Fruit fly (Drosophila melanogaster) whole organism: ENCODE results near the gene Polr3D.

Source experiments
- CG8478 ChIP-seq: fragments of >200 bp; optimal IDR thresholded peaks from 2 replicates; lab custom pipeline; 2018; ENCODE audit warnings: inconsistent platforms
- Dll ChIP-seq: fragments of >200 bp; optimal IDR thresholded peaks from 2 replicates; lab custom pipeline; 2017
- EcR ChIP-seq, 2 experiments: fragments of >200 bp; optimal IDR thresholded peaks; 2 replicates each; lab custom pipeline; 2017; ENCODE audit warnings: missing biosample characterization in 2 of 2, missing genetic modification characterization in 2 of 2, missing genetic modification reagents in 2 of 2
- pan ChIP-seq: fragments of >200 bp; optimal IDR thresholded peaks from 2 replicates; lab custom pipeline; 2017
- psq ChIP-seq: fragments of >200 bp; optimal IDR thresholded peaks from 2 replicates; lab custom pipeline; 2017
- usp ChIP-seq: fragments of >200 bp; optimal IDR thresholded peaks from 2 replicates; lab custom pipeline; 2017; ENCODE audit warnings: missing biosample characterization, missing genetic modification characterization, mixed read lengths

The Polr3D gene

DNA sequence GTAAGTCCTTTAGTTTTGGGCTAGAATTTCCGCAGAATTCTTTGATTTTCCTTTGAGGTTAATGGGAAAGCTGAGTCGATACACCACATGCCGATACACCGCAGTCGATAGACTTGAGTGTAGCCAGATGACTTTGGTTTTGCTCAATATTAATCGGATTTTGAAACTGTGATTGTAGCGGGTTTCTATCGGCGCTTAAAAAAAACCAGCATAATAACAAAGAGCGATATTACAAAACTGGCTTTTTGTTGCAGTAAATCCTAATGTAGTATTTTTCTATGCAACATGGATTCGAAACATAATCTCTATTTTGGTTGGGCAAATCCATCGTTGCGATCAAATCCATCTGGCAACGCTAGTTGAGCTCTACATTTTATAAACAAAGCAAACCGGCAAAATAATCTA, at the start of gene Polr3D, which contains the start of gene mus304:
TSS of gene Polr3D (minus strand) at position 116 of the 405 bp plus-strand sequence.
TSS of gene mus304 (plus strand) at position 356 of the 405 bp plus-strand sequence.
- TF ChIP-seq Dll (lab: Kevin White, UChicago) (no peak), pan (no peak)

DNA sequence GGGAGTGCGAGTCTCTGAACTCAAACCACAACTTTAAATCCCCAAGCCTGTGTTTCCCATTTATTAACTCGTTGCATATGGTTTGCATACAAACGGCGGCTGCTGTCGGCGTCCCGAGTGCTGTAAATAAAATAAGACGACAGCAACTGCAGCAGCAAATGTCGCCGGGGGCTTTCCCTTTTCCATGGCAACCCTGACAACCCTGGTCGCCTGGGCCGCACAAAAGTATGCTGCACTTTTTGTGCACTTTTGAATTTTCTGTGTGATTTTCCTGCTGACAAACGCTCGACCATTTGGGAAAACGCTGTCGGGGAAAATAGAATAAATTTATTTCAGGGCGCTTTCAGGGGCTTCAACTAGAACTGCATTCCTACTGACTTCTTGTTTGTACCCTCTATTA, 44.8 kb upstream of the Polr3D start:
- no peak for TF ChIP-seq usp (GFP tag; lab: Kevin White, UChicago)

DNA sequence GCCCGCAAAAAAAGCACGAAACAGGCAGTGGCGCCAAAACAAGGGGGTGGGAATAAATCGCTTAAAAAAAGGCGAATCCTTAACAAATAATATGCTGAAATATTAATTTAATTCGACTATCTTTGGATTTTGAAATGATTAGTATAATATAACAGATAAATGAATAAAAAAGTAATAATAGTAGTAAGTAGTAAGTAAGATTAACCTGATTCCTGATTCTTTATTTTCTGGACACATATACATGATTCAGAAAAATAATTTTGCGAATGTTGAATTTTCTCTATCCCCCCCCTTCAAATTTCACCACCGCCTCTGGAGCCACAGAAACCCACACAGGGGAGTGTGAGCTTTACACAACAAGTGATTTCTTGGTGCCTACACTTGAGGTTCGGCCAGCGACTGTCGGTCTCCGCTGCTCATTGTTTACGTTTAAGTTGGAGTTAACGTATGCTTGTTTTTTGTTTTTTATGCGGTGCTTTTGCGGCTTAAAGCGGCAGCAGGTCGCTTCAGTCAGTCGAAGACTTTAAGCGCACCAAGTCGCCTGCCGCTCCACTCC, 39.1 kb upstream of the Polr3D start, which contains the start of gene CG7330:
TSS of gene CG7330 (plus strand) at position 506 of the 556 bp plus-strand sequence.
- no peak for TF ChIP-seq EcR (GFP tag; optimal IDR thresholded peaks at IDR 0.05; lab: Kevin White, UChicago)
- no peak for TF ChIP-seq CG8478
- no peak for TF ChIP-seq Dll (lab: Kevin White, UChicago)
- no peak for TF ChIP-seq usp (GFP tag; lab: Kevin White, UChicago)
- no peak for TF ChIP-seq pan
- no peak for TF ChIP-seq psq (lab: Kevin White, UChicago)

DNA sequence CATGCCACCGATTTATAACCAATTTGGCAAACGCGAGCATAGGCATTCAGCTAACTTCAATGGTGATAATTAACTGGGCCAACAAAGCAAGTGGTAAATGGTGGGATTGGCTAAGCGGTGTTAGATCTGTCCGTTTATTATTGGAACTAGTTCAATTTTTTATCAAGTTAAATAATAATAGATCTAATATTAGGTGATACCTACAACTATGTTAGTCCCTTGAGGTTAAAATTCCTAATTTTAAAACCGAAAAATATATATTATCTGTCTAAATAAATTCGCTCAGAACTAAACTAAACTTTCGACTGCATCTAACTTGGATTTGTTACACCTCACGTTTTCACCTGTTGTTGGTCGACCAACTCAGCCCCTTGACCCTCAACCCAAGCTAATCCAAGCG, 38.2 kb upstream of the Polr3D start:
- TF ChIP-seq psq (lab: Kevin White, UChicago) (no peak), CG8478 (no peak), pan (no peak), EcR (GFP tag; optimal IDR thresholded peaks at IDR 0.05; lab: Kevin White, UChicago) (no peak), Dll (lab: Kevin White, UChicago) (no peak), usp (GFP tag; lab: Kevin White, UChicago) (no peak)

DNA sequence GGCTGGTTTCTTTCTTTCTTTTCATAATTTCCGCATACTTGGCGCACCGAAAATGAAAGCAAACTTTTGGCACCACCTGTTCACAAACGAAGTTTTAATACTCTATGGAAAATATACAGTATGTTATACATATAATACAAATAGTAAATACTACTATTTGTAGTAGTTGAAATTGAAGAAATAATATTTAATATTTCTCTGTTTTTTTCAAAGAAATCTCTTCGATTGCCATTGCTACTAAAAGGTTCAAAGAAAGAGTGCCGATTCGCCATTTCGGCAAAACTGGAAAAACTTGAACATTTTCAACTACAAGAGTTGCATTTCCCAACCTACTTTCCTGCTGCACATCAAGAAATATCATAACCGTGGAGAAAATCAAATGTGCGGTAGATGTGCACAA, 37.5 kb upstream of the Polr3D start:
- TF ChIP-seq CG8478 (no peak), psq (lab: Kevin White, UChicago) (no peak), Dll (lab: Kevin White, UChicago) (no peak), EcR (GFP tag; optimal IDR thresholded peaks at IDR 0.05; lab: Kevin White, UChicago) (no peak), pan (no peak), usp (GFP tag; lab: Kevin White, UChicago) (no peak)

DNA sequence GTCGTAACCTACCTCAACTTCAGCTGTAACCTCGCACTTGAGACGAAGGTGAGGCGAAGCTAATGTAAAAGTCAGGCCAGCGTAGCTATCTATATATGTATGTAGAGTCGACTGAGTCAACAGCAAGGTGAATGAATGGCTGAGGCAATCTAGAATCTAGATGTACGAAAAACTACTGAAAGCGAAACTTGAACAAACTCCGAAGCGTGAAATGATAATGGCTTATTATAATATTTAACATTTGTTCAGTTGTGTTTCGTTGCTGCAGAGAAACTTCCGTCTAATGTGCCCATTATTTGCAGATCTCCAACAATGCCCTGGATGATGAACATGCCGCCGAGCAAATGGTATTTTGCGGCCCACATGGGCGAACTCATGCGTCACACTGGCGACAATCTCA, 35.2 kb upstream of the Polr3D start:
- no peak for TF ChIP-seq Dll (lab: Kevin White, UChicago)
- TF ChIP-seq CG8478: no peak
- TF ChIP-seq EcR (GFP tag; optimal IDR thresholded peaks at IDR 0.05; lab: Kevin White, UChicago): no peak
- no peak for TF ChIP-seq pan
- no peak for TF ChIP-seq usp (GFP tag; lab: Kevin White, UChicago)
- TF ChIP-seq psq (lab: Kevin White, UChicago): no peak

DNA sequence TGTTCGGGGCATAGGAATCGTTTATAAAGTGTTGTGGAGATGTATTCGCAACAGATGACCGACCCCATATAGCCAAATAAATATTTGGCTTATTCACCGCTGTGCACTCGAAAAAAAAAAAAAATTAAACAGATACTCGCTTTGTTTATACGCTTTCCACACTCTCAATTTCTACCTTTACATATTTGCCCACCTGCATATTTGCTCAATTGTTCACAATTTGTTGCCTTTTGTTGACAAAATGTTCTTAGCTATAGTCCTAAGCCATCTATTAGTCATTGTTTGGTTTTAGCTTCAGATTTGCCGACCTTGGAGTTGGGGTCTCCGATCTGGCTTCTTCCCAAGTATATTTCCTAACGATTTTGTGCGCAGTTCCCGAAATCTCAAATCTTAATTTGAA, 33.6 kb upstream of the Polr3D start:
- TF ChIP-seq Dll (lab: Kevin White, UChicago) (no peak), pan (no peak), EcR (GFP tag; optimal IDR thresholded peaks at IDR 0.05; lab: Kevin White, UChicago) (no peak), psq (lab: Kevin White, UChicago) (no peak), CG8478 (no peak), usp (GFP tag; lab: Kevin White, UChicago) (no peak)

DNA sequence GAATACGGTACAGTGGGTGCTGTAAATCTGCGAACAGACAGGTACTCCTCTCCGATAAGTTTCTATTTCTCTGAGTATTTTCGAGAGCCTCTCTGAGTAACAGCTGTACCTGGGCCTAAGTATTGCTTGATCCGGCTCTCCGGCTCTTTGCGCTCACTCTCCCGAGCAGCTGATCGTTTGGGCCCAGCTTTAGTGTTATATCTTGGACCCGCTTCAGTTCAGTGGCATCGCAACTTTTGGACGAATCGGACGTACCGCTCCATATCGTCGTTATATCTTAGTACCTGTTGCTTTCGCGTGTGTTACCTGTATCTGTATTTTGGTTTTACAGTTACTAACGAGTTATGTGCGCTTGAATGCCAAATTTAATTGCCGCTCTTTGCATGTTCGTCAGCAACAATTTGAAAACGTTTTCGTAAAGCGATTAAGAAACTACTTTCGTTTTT, 29.8 kb upstream of the Polr3D start, which contains the start of gene geko:
TSS of gene geko (plus strand) at position 219 of the 446 bp plus-strand sequence.
- TF ChIP-seq CG8478 (no peak), EcR (GFP tag; optimal IDR thresholded peaks at IDR 0.05; lab: Kevin White, UChicago) (peak in 1 of 2 experiments; percentile 56)

DNA sequence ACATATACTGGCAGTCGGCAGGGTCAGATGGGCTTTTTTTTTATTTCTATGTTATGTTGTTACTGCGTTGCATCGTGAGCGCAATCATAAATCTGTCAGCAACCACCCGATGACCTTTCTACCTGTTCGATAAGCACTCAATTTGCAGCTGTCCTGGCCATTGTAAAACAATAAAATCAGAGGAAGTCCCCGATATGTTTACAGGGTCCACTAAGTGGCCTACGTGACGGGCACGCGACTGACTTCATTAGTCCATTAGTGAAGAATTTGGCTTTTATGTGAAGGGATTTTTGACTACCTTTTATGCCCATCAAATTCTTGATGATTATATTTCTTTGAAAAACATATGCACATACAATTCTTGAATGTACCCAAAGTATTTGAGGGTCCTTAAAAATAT, 28.9 kb upstream of the Polr3D start:
- no peak for TF ChIP-seq usp (GFP tag; lab: Kevin White, UChicago)
- no peak for TF ChIP-seq CG8478
- TF ChIP-seq psq (lab: Kevin White, UChicago): no peak
- TF ChIP-seq EcR (GFP tag; optimal IDR thresholded peaks at IDR 0.05; lab: Kevin White, UChicago): no peak
- no peak for TF ChIP-seq Dll (lab: Kevin White, UChicago)
- no peak for TF ChIP-seq pan

DNA sequence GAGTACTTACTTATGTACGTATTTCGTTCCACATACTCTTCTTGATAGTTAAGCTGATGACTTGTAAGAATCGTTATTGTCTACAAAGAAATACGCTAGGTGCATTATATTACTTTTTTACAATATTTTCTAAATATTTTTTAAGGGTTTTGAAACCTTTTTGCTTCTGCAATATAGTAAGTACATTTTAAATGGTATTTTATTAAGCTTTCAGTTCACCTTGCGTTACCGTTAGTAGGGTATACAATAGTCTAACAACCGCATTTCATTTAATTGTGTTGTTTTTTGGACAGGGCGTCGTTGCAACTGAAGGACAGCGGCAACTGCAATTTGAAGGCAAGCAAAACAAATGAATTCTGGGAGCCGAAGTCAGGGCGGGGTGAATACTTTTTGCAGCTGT, 27.8 kb upstream of the Polr3D start:
- TF ChIP-seq pan (no peak), EcR (GFP tag; optimal IDR thresholded peaks at IDR 0.05; lab: Kevin White, UChicago) (no peak), Dll (lab: Kevin White, UChicago) (no peak), usp (GFP tag; lab: Kevin White, UChicago) (no peak), psq (lab: Kevin White, UChicago) (no peak), CG8478 (no peak)

DNA sequence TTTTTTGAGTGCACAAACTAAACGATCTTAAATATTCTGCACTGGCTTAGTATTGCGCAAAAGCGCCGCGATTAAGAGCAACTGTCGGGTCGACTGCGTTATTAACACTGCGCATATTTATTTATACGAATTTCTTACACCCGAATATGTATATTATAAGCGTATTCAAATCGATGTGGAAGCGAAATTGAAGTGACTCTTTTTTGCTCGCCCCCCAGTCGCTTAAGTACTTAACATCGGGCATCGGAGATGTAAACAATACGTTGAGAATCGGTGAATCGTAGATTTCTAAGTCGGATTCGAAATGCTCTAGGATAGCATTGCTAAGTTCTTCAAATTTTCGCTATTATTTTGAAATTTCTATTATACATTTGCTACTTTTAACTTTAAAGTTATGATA, 23.2 kb upstream of the Polr3D start, which contains the start of gene Cyp312a1:
TSS of gene Cyp312a1 (minus strand) at position 101 of the 400 bp plus-strand sequence.
- TF ChIP-seq usp (GFP tag; lab: Kevin White, UChicago): no peak
- TF ChIP-seq pan: no peak
- TF ChIP-seq psq (lab: Kevin White, UChicago): no peak
- TF ChIP-seq CG8478: no peak

DNA sequence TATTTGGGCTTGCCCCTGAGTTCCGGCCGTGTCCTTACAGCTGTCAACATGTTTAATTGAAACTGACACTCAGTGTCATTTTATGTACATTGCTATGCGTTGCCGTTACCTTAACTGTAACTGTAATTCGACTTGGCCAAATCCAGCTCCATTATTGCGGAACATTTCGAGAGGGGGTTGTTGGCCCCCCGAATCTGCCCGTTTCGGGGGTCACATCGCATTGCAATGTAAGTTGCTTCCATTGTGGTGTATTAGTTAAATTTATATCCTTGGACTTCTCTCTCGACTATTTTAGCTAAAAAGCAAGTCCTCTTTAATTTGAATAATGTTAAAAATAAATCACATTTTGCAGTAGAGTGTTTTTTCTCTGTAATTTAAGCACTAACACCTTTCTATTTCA, 14.8 kb upstream of the Polr3D start:
- no peak for TF ChIP-seq psq (lab: Kevin White, UChicago)
- no peak for TF ChIP-seq pan
- TF ChIP-seq Dll (lab: Kevin White, UChicago): no peak
- TF ChIP-seq usp (GFP tag; lab: Kevin White, UChicago): no peak
- no peak for TF ChIP-seq CG8478
- no peak for TF ChIP-seq EcR (GFP tag; optimal IDR thresholded peaks at IDR 0.05; lab: Kevin White, UChicago)

DNA sequence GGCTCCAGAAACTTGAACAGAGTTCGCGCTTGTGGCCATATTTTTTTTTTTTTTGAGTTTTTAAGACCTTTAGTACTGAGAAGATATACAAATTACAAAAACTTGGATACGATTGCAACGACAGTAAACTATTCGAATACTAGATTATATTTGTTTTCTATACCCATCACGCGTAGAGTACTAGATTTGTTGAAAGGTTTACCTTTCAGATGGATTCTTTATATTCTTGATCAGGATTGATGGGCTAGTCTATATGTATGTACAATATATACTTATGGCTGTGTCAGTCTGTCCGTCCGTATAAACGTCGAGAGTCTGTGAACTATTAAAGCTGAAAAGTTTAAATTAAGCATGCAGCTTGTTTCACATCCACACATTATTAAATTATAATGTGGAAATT, 12.5 kb upstream of the Polr3D start, which contains the start of gene CG42853:
TSS of gene CG42853 (minus strand) at position 101 of the 400 bp plus-strand sequence.
- TF ChIP-seq EcR (GFP tag; optimal IDR thresholded peaks at IDR 0.05; lab: Kevin White, UChicago) (no peak), Dll (lab: Kevin White, UChicago) (no peak), psq (lab: Kevin White, UChicago) (no peak), CG8478 (no peak), pan (no peak), usp (GFP tag; lab: Kevin White, UChicago) (no peak)
